Worm (Caenorhabditis elegans) whole organism, L1 larva: ENCODE data around the gene ZC239.5.

Experiments
- C16A3.4 ChIP-seq: fragments of 150-350 bp; optimal IDR thresholded peaks from 2 replicates; lab custom pipeline; 2014; ENCODE audit warnings: missing biosample characterization, missing genetic modification characterization
- Y116A8C.19 ChIP-seq: sonication (generic microtip); optimal IDR thresholded peaks from 2 replicates; lab custom pipeline; 2016; ENCODE audit warnings: missing compliant biosample characterization, missing genetic modification characterization, borderline replicate concordance
- aha-1 ChIP-seq: fragments of 150-350 bp; optimal IDR thresholded peaks from 2 replicates; lab custom pipeline; 2014; ENCODE audit warnings: missing biosample characterization, missing genetic modification characterization
- aly-2 ChIP-seq: fragments of 150-350 bp; optimal IDR thresholded peaks from 2 replicates; lab custom pipeline; 2014; ENCODE audit warnings: missing biosample characterization, missing genetic modification characterization
- ama-1 ChIP-seq: fragments of 150-350 bp; optimal IDR thresholded peaks from 2 replicates; lab custom pipeline; 2014
- blmp-1 ChIP-seq: fragments of 150-350 bp; optimal IDR thresholded peaks from 2 replicates; lab custom pipeline; 2014; ENCODE audit warnings: missing biosample characterization, missing genetic modification characterization
- ceh-82 ChIP-seq, 3 experiments: fragments of 150-350 bp in 1 of 3; sonication (generic microtip) in 2 of 3; optimal IDR thresholded peaks; 2 replicates each; lab custom pipeline; 2014 to 2017; ENCODE audit warnings: missing biosample characterization in 3 of 3, missing genetic modification characterization in 3 of 3
- ces-1 ChIP-seq: fragments of 150-350 bp; optimal IDR thresholded peaks from 2 replicates; lab custom pipeline; 2014; ENCODE audit warnings: missing biosample characterization, missing genetic modification reagents, missing genetic modification characterization
- dpl-1 ChIP-seq, 3 experiments: fragments of 150-350 bp in 2 of 3; sonication (generic microtip) in 1 of 3; optimal IDR thresholded peaks; 2 replicates each; lab custom pipeline; 2014 to 2017; ENCODE audit warnings: missing biosample characterization in 3 of 3, missing genetic modification characterization in 3 of 3, missing genetic modification reagents in 3 of 3
- efl-1 ChIP-seq, 4 experiments: fragments of 150-350 bp; optimal IDR thresholded peaks in 3 of 4; peaks in 1 of 4; 1 replicate in 1 of 4; 2 replicates in 3 of 4; lab custom pipeline; 2014; ENCODE audit warnings: missing biosample characterization in 2 of 4, missing genetic modification characterization in 2 of 4, missing genetic modification reagents in 2 of 4
- efl-3 ChIP-seq: fragments of 200-800 bp; sonication (Bioruptor generic); optimal IDR thresholded peaks from 2 replicates; lab custom pipeline; 2018; ENCODE audit warnings: mild to moderate bottlenecking, missing genetic modification characterization, missing compliant biosample characterization
- ets-5 ChIP-seq: fragments of 200-800 bp; sonication (Bioruptor generic); IDR thresholded peaks from 2 replicates; pipeline ENCODE4 v1.3.6; 2022; ENCODE audit warnings: missing genetic modification characterization, missing compliant biosample characterization
- fos-1 ChIP-seq: fragments of 150-350 bp; optimal IDR thresholded peaks from 2 replicates; lab custom pipeline; 2014; ENCODE audit warnings: missing biosample characterization, missing genetic modification characterization
- grh-1 ChIP-seq: fragments of 200-800 bp; sonication (Bioruptor generic); IDR thresholded peaks from 2 replicates; pipeline ENCODE4 v1.3.6; 2022; ENCODE audit warnings: missing genetic modification reagents, missing genetic modification characterization, missing compliant biosample characterization
- hlh-4 ChIP-seq: sonication (generic microtip); optimal IDR thresholded peaks from 2 replicates; lab custom pipeline; 2016; ENCODE audit warnings: mild to moderate bottlenecking, missing genetic modification characterization, missing compliant biosample characterization
- lin-39 ChIP-seq: fragments of 150-350 bp; optimal IDR thresholded peaks from 2 replicates; lab custom pipeline; 2014; ENCODE audit warnings: missing biosample characterization, missing genetic modification reagents, missing genetic modification characterization
- lsy-2 ChIP-seq, 2 experiments: fragments of 150-350 bp; optimal IDR thresholded peaks; 2 replicates each; lab custom pipeline; 2014; ENCODE audit warnings: missing biosample characterization in 2 of 2, missing genetic modification characterization in 2 of 2
- mef-2 ChIP-seq: fragments of 150-350 bp; optimal IDR thresholded peaks from 2 replicates; lab custom pipeline; 2014; ENCODE audit warnings: missing biosample characterization, missing genetic modification characterization
- mep-1 ChIP-seq: fragments of 150-350 bp; optimal IDR thresholded peaks from 2 replicates; lab custom pipeline; 2014; ENCODE audit warnings: missing biosample characterization, missing genetic modification characterization
- nhr-19 ChIP-seq: fragments of 200-800 bp; sonication (Bioruptor generic); conservative IDR thresholded peaks from 2 replicates; pipeline ENCODE4 v1.3.6; 2022; ENCODE audit warnings: missing genetic modification characterization, missing compliant biosample characterization
- nhr-20 ChIP-seq: sonication (generic microtip); optimal IDR thresholded peaks from 2 replicates; lab custom pipeline; 2016; ENCODE audit warnings: mild to moderate bottlenecking, missing genetic modification characterization, missing compliant biosample characterization
- nhr-47 ChIP-seq: sonication (generic microtip); optimal IDR thresholded peaks from 2 replicates; lab custom pipeline; 2016; ENCODE audit warnings: mild to moderate bottlenecking, missing genetic modification characterization, moderate library complexity, missing compliant biosample characterization
- nhr-76 ChIP-seq: sonication (generic microtip); optimal IDR thresholded peaks from 2 replicates; lab custom pipeline; 2017; ENCODE audit warnings: missing biosample characterization, missing genetic modification characterization
- nhr-85 ChIP-seq: sonication (generic microtip); peaks from one replicate; lab custom pipeline; 2016; ENCODE audit warnings: missing genetic modification characterization, inconsistent platforms, missing compliant biosample characterization
- pax-3 ChIP-seq: fragments of 200-800 bp; sonication (Bioruptor generic); optimal IDR thresholded peaks from 2 replicates; lab custom pipeline; 2018; ENCODE audit warnings: mild to moderate bottlenecking, missing genetic modification characterization, moderate library complexity, missing compliant biosample characterization
- pqm-1 ChIP-seq: sonication (generic microtip); optimal IDR thresholded peaks from 3 replicates; lab custom pipeline; 2017; ENCODE audit warnings: missing biosample characterization, missing genetic modification characterization
- rnt-1 ChIP-seq: sonication (generic microtip); optimal IDR thresholded peaks from 2 replicates; lab custom pipeline; 2016; ENCODE audit warnings: mild to moderate bottlenecking, missing genetic modification characterization, moderate library complexity, missing compliant biosample characterization
- snpc-4 ChIP-seq: fragments of 150-350 bp; optimal IDR thresholded peaks from 2 replicates; lab custom pipeline; 2014; ENCODE audit warnings: missing biosample characterization, missing genetic modification characterization
- snu-23 ChIP-seq: sonication (generic microtip); optimal IDR thresholded peaks from 2 replicates; lab custom pipeline; 2016; ENCODE audit warnings: missing genetic modification characterization, missing compliant biosample characterization
- sptf-1 ChIP-seq: fragments of 150-350 bp; optimal IDR thresholded peaks from 2 replicates; lab custom pipeline; 2014; ENCODE audit warnings: missing biosample characterization, missing genetic modification characterization
- sup-37 ChIP-seq: fragments of 200-800 bp; sonication (Bioruptor generic); optimal IDR thresholded peaks from 2 replicates; lab custom pipeline; 2018; ENCODE audit warnings: mild to moderate bottlenecking, missing genetic modification characterization, missing compliant biosample characterization
- swsn-7 ChIP-seq: sonication (generic microtip); optimal IDR thresholded peaks from 2 replicates; lab custom pipeline; 2016; ENCODE audit warnings: missing genetic modification characterization, missing compliant biosample characterization
- tlp-1 ChIP-seq: fragments of 150-350 bp; optimal IDR thresholded peaks from 2 replicates; lab custom pipeline; 2014; ENCODE audit warnings: missing biosample characterization, missing genetic modification characterization
- unc-130 ChIP-seq: fragments of 150-350 bp; optimal IDR thresholded peaks from 2 replicates; lab custom pipeline; 2017; ENCODE audit warnings: missing biosample characterization, missing genetic modification characterization, inconsistent platforms
- unc-30 ChIP-seq: sonication (generic microtip); optimal IDR thresholded peaks from 2 replicates; lab custom pipeline; 2017; ENCODE audit warnings: missing biosample characterization, missing genetic modification characterization
- xbp-1 ChIP-seq: sonication (generic microtip); optimal IDR thresholded peaks from 2 replicates; lab custom pipeline; 2016; ENCODE audit warnings: missing genetic modification characterization, missing compliant biosample characterization
- zag-1 ChIP-seq: fragments of 150-350 bp; optimal IDR thresholded peaks from 2 replicates; lab custom pipeline; 2014; ENCODE audit warnings: missing biosample characterization, missing genetic modification characterization
- ztf-11 ChIP-seq, 2 experiments: sonication (generic microtip); optimal IDR thresholded peaks; 2 replicates each; lab custom pipeline; 2016 to 2017; ENCODE audit warnings: missing genetic modification characterization in 2 of 2, missing biosample characterization in 1 of 2, missing compliant biosample characterization in 1 of 2
- ztf-4 ChIP-seq: fragments of 150-350 bp; optimal IDR thresholded peaks from 2 replicates; lab custom pipeline; 2014; ENCODE audit warnings: missing biosample characterization, missing genetic modification characterization

The ZC239.5 gene

DNA sequence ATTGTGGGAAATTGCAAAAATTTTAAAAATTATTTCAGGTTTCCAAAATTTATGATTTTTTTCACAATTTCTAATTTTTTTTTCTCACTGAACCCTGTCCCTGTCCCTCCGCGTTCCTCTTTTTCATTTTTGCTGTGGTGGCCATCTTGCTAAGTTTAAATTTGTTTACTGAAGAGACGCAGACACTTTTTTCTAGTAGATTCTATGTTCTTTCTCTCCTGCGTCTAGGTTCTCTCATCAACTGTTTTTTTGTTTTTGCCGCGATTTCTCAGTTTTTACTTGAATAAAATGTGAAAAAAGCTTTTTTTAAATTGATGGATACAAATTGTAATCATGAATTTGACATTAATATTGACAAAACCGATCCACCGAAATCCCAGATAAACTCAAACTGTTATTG, 1.2 kb upstream of the ZC239.5 start, which contains the start of gene ZC239.6 (continued):
- no peak for TF ChIP-seq fos-1 (tag; lab: Kevin White, UChicago)
- TF ChIP-seq aly-2 (tag; lab: Kevin White, UChicago), result no peak
- peak; percentile 23 to 51 for TF ChIP-seq lsy-2 (tag; optimal IDR thresholded peaks at IDR 0.05; lab: Kevin White, UChicago)
- TF ChIP-seq snpc-4 (tag; lab: Kevin White, UChicago), result no peak
- no peak for TF ChIP-seq pqm-1
- peak in 1 of 3 experiments; percentile 5 for TF ChIP-seq ceh-82 (tag; optimal IDR thresholded peaks at IDR 0.05; lab: Kevin White, UChicago)
- TF ChIP-seq ces-1 (GFP tag; lab: Kevin White, UChicago), result no peak
- peak; percentile 46 for TF ChIP-seq nhr-85 (tag; lab: Kevin White, UChicago)
- no peak for TF ChIP-seq hlh-4 (tag; lab: Kevin White, UChicago)
- TF ChIP-seq efl-3 (GFP tag; lab: Kevin White, UChicago), result no peak
- TF ChIP-seq C16A3.4, result no peak
- TF ChIP-seq rnt-1 (tag; lab: Kevin White, UChicago), result peak; percentile 53
- TF ChIP-seq snu-23 (GFP tag; lab: Kevin White, UChicago), result peak; percentile 68
- TF ChIP-seq swsn-7 (tag; lab: Kevin White, UChicago), result peak; percentile 43
- TF ChIP-seq ets-5, result no peak
- TF ChIP-seq nhr-20, result peak; percentile 50
- TF ChIP-seq aha-1 (tag; lab: Kevin White, UChicago), result no peak
- TF ChIP-seq blmp-1 (tag; lab: Kevin White, UChicago), result peak; percentile 17
- TF ChIP-seq nhr-47 (tag; lab: Kevin White, UChicago), result peak; percentile 17
- no peak for TF ChIP-seq sptf-1 (tag; lab: Kevin White, UChicago)
- TF ChIP-seq mep-1 (tag; lab: Kevin White, UChicago), result peak; percentile 27
- TF ChIP-seq dpl-1 (GFP tag; optimal IDR thresholded peaks at IDR 0.05; lab: Kevin White, UChicago), result peak in 2 of 3 experiments; percentile 4 to 42
- peak; percentile 16 for TF ChIP-seq xbp-1 (tag; lab: Kevin White, UChicago)
- no peak for TF ChIP-seq grh-1 (GFP tag; lab: Robert Waterston, UW)
- peak; percentile 39 to 42 for TF ChIP-seq efl-1 (optimal IDR thresholded peaks at IDR 0.05; lab: Kevin White, UChicago)
- TF ChIP-seq efl-1 (GFP tag; optimal IDR thresholded peaks at IDR 0.05 in 1 of 2; lab: Kevin White, UChicago), result peak; percentile 41 to 84
- TF ChIP-seq lin-39 (tag; lab: Kevin White, UChicago), result no peak
- no peak for TF ChIP-seq pax-3 (tag; lab: Kevin White, UChicago)

DNA sequence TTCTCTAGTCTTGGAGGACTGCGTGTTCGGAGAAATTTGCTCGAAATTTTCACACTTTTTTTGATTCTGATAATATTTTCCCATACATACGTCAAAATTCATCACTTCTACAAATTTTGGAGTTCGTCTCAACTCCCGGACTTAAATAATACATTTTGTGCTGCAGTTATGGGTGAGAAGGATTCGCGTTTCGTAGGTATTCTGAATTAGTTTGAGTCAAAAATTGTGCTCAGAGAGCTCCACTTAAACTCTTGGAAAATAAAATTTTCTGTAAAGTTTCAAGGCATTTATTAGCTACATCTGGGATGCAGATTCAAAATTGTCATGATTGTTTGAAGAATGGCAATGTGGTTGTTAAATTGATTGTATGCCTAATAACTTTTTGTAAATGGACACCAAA, 3.4 kb downstream of the ZC239.5 start, which contains the start of gene ZC239.4:
ZC239.4 (plus strand) TSS at position 301 of the 400 bp plus-strand sequence.
- TF ChIP-seq ztf-4 (no peak), ztf-11 (tag; optimal IDR thresholded peaks at IDR 0.05; lab: Kevin White, UChicago) (no peak), ama-1 (no peak), zag-1 (tag; lab: Kevin White, UChicago) (no peak), sup-37 (GFP tag; lab: Kevin White, UChicago) (no peak), fos-1 (tag; lab: Kevin White, UChicago) (no peak), nhr-19 (GFP tag; lab: Robert Waterston, UW) (no peak)

DNA sequence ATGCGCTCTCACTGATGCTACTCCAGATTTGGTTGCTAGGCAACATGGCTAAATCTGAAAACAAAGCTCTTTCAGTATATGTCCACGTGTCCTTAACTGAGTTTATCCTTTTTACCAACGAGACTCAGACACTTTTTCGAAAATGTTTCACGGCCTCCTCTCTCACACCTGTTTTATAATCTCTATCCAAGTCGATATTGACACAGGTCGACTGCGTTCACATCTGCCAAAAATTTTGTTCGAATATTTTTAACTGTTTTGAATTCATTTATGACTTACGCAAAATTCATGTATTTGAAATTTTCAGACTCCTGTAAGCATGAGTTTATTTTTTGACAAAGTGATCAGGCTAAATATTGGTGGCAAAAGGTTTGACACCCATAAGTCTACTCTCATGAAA, 5.3 kb downstream of the ZC239.5 start, which contains the start of gene ZC239.3:
ZC239.3 (plus strand) TSS at position 301 of the 400 bp plus-strand sequence.
- peak; percentile 23 for TF ChIP-seq xbp-1 (tag; lab: Kevin White, UChicago)

DNA sequence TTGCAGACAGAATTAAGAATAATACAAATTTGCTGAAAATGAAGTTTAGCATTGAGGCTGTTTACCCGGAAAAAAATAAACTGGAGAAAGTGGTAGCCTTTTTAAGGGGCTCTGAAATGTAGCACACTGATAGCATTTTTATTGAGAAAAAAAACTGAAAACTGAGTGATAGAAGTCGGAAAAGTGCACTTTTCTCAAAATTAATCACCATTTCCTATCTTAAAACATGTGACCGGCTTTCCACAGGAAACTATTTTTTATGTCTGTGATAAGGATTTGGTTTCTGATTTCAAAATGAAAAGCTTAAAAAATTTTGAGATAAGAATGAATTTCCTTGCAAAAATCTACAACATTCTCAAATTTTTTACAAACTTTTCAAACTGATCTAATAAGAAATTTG, 10.3 kb downstream of the ZC239.5 start, which contains the start of gene ZC239.22:
ZC239.22 (minus strand) TSS at position 101 of the 400 bp plus-strand sequence.
- TF ChIP-seq Y116A8C.19 (tag; lab: Kevin White, UChicago) (no peak), C16A3.4 (no peak), swsn-7 (tag; lab: Kevin White, UChicago) (no peak), tlp-1 (tag; lab: Kevin White, UChicago) (no peak)
- TF ChIP-seq, all 84 proteins: peak for 0

DNA sequence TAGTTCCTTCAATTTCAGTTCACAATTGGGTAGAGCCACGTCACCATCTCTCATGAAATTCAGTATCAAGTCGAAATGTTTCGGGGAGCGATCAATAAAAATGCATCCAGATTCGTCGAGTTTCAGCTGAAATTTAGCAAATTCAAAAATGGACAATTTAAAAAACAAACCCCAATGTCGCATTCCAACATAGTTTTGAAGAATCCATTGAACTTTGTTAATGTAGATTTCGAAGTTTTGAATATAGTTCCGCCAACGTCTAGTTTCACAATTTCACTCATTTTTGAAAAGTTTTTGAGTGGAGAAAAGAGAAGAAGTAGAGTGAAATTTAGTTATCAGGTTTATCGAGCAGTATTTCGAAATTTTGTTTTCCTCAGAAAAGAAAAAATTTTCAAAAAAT, 11.3 kb downstream of the ZC239.5 start, which contains the start of gene ZC239.14:
ZC239.14 (minus strand) TSS at position 305 of the 400 bp plus-strand sequence.
- TF ChIP-seq unc-30 (tag; lab: Kevin White, UChicago) (no peak), grh-1 (GFP tag; lab: Robert Waterston, UW) (no peak), hlh-4 (tag; lab: Kevin White, UChicago) (no peak), nhr-85 (tag; lab: Kevin White, UChicago) (no peak), unc-130 (tag; lab: Kevin White, UChicago) (no peak), C16A3.4 (no peak), sup-37 (GFP tag; lab: Kevin White, UChicago) (no peak), nhr-76 (tag; lab: Kevin White, UChicago) (no peak), mef-2 (tag; lab: Kevin White, UChicago) (no peak)
- TF ChIP-seq, all 84 proteins: peak for 0
